Worm (Caenorhabditis elegans): ENCODE results near the gene got-2.2.
A peak's percentile ranks its signal among the peaks of the same experiment; 100 is the strongest.

Gene got-2.2

DNA sequence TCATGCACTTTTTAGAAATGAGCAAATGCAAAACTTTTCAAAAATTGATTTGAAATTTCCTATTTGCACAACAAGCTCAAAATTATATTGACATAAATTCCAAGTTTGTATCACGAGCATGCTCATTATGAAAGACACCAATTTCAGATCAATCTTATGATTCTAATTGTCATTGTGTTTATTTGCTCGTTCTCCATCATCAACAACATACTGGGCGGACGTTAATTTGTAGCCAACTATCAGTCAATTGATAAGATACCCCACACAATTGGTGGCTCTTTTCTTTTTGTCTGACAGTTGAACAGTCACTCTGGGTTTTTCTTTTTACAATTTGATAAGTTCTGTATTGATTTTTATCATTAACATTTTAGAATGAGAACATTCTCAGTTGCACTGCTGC is 30.9 kb downstream of the got-2.2 start, which contains the start of gene lro-1:
Gene lro-1, plus strand, starts transcription at position 372 of the 400 bp plus-strand sequence.
- TF ChIP-seq pqm-1 (tag; optimal IDR thresholded peaks at IDR 0.05), result peak; percentile 88
- peak; percentile 40 for TF ChIP-seq jun-1 (tag; optimal IDR thresholded peaks at IDR 0.05)
- no peak for TF ChIP-seq ceh-28 (tag; optimal IDR thresholded peaks at IDR 0.05)
- TF ChIP-seq fkh-2 (tag; optimal IDR thresholded peaks at IDR 0.05), result no peak
- TF ChIP-seq elt-2 (tag; optimal IDR thresholded peaks at IDR 0.05), result peak; percentile 94
- TF ChIP-seq pha-4 (tag; optimal IDR thresholded peaks at IDR 0.05), result peak; percentile 37
- TF ChIP-seq skn-1 (tag; optimal IDR thresholded peaks at IDR 0.05), result peak; percentile 76
- no peak for TF ChIP-seq egl-27 (tag; optimal IDR thresholded peaks at IDR 0.05)

DNA sequence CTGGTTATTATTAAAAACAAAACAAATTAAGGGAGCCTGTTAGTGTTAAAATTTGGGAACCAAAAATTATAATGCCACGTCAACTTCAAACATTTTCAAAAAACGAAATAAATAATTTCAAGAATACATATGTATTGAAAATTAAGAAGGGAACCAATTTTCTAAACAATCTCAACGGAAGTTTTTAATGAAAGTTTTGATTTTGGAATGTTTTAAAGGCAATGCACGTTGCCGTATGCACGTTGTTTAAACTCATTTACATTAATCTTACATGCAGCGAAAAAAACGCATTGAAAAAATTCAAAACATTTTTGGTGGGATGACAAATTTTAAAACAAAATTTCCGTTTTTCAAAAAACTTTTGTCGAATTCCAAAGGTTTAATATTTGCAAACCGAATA is 33.0 kb downstream of the got-2.2 start:
- TF ChIP-seq ceh-9 (tag; optimal IDR thresholded peaks at IDR 0.05) (no peak), nhr-76 (tag; optimal IDR thresholded peaks at IDR 0.05) (no peak), zag-1 (tag; optimal IDR thresholded peaks at IDR 0.05) (no peak)

DNA sequence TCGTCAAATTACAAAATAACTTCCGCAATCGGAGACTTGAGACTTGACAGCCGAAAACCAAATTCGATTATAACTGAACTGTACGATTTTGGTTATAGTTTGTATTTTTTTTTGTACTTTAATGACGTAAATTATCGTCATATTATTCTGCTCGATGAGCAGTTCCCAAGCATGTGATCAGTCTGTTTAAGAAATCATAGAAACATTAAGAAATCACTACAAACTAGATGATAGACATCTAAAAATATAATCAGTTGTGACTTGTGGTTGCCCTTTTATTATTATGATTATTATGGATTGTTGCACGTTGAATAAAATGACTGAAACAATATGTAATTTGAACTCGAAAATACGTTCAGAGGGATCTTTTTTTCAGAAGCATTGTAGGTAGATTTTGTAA is 33.5 kb downstream of the got-2.2 start:
- TF ChIP-seq jun-1 (tag; optimal IDR thresholded peaks at IDR 0.05) (peak; percentile 27), pha-4 (tag; optimal IDR thresholded peaks at IDR 0.05) (peak; percentile 27), nhr-67 (tag; optimal IDR thresholded peaks at IDR 0.05) (no peak), elt-2 (tag; optimal IDR thresholded peaks at IDR 0.05) (peak; percentile 80), pqm-1 (tag; optimal IDR thresholded peaks at IDR 0.05) (peak; percentile 83), lin-15B (tag; optimal IDR thresholded peaks at IDR 0.05) (no peak), R02D3.7 (tag; optimal IDR thresholded peaks at IDR 0.05) (no peak), skn-1 (tag; optimal IDR thresholded peaks at IDR 0.05) (peak; percentile 61), elt-3 (tag; optimal IDR thresholded peaks at IDR 0.05) (no peak), nhr-43 (tag; optimal IDR thresholded peaks at IDR 0.05; ENCODE audit: poor library complexity, severe bottlenecking) (no peak)

DNA sequence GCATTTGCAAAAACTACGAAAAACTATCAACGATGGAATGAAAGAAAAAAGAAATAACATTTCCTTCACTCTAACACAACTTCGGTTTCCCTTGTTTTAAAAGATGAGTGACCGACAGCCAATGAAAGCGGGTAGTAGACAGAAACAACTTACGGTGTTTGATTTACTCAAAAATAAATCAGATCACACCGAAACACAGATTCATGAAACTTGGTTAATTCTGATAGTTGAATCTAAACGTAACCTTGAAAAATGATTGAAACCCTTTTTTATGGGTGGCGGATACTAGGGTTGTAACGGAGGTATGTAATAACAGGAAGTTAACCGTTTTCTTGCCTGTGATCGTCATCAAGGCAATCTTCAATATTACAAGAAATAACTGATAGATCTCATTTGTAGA is 34.6 kb downstream of the got-2.2 start:
- TF ChIP-seq nhr-237 (tag; optimal IDR thresholded peaks at IDR 0.05), result no peak
- TF ChIP-seq nhr-25 (tag; optimal IDR thresholded peaks at IDR 0.05), result peak; percentile 72
- TF ChIP-seq nhr-23 (tag; optimal IDR thresholded peaks at IDR 0.05), result peak; percentile 16
- TF ChIP-seq sea-2 (GFP tag; optimal IDR thresholded peaks at IDR 0.05), result no peak
- TF ChIP-seq mdl-1 (tag; optimal IDR thresholded peaks at IDR 0.05), result no peak
- no peak for TF ChIP-seq fos-1 (tag; optimal IDR thresholded peaks at IDR 0.05)
- TF ChIP-seq hmg-11 (tag; optimal IDR thresholded peaks at IDR 0.05), result no peak
- no peak for TF ChIP-seq ceh-28 (tag; optimal IDR thresholded peaks at IDR 0.05)
- peak; percentile 8 for TF ChIP-seq nfya-1 (tag; optimal IDR thresholded peaks at IDR 0.05; ENCODE audit: insufficient read depth)
- no peak for TF ChIP-seq skn-1 (tag; optimal IDR thresholded peaks at IDR 0.05)
- TF ChIP-seq ZK546.5 (tag; optimal IDR thresholded peaks at IDR 0.05), result no peak
- no peak for TF ChIP-seq lin-15B (tag; optimal IDR thresholded peaks at IDR 0.05)

DNA sequence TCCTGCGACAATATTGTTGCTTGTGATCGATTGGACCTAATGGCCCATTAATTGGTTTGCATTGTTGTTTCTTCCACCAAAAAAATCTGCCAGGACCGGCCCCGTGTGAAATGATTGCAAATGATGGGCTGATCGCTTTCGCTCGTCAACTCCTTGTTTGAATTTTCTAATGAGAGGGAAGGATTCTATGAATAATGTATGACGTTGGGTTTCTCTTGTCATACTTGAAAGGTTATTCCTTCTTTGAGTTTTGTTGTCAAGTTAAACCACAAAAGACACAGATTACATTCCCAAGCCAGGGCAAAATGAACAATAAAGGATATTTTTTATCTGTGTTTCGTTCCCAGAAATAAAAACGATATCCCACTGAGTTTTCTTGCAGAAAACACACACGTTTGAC is 35.9 kb downstream of the got-2.2 start:
- TF ChIP-seq elt-2 (tag; optimal IDR thresholded peaks at IDR 0.05) (no peak), fkh-2 (tag; optimal IDR thresholded peaks at IDR 0.05) (no peak), ceh-82 (tag; optimal IDR thresholded peaks at IDR 0.05) (no peak), eor-1 (tag; optimal IDR thresholded peaks at IDR 0.05) (no peak), fos-1 (tag; optimal IDR thresholded peaks at IDR 0.05) (no peak), aly-2 (tag; optimal IDR thresholded peaks at IDR 0.05) (no peak), zag-1 (tag; optimal IDR thresholded peaks at IDR 0.05) (no peak), nhr-76 (tag; optimal IDR thresholded peaks at IDR 0.05) (no peak), fkh-10 (GFP tag; optimal IDR thresholded peaks at IDR 0.05) (no peak), elt-3 (tag; optimal IDR thresholded peaks at IDR 0.05) (no peak), ceh-16 (tag; optimal IDR thresholded peaks at IDR 0.05) (no peak), skn-1 (tag; optimal IDR thresholded peaks at IDR 0.05) (no peak)

DNA sequence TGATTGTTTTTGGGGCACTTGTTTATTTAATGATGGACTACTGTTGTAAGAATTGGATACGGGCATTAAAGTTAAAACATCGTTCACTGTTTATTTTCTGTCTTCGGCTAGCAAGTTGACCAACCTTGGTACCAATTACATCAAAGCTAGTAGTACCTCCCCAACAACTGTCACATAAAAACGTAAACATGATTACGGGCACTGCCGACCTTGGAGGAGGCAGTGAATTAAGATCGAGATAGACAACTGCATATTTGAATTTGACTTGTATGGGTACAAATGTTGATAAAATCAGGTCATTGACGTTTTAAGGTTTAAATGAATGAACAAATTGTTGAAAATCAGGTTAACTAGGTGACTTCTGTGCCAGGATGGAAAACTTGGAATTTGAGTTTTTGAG is 36.5 kb downstream of the got-2.2 start:
- TF ChIP-seq nhr-237 (tag; optimal IDR thresholded peaks at IDR 0.05), result no peak
- TF ChIP-seq nhr-11 (tag; optimal IDR thresholded peaks at IDR 0.05), result no peak
- TF ChIP-seq nhr-25 (tag; optimal IDR thresholded peaks at IDR 0.05), result peak; percentile 93
- no peak for TF ChIP-seq sea-2 (GFP tag; optimal IDR thresholded peaks at IDR 0.05)
- TF ChIP-seq fos-1 (tag; optimal IDR thresholded peaks at IDR 0.05), result no peak
- TF ChIP-seq lin-15B (tag; optimal IDR thresholded peaks at IDR 0.05), result no peak
- no peak for TF ChIP-seq aly-2 (tag; optimal IDR thresholded peaks at IDR 0.05)
- peak; percentile 53 for TF ChIP-seq elt-1 (tag; optimal IDR thresholded peaks at IDR 0.05)
- TF ChIP-seq nhr-23 (tag; optimal IDR thresholded peaks at IDR 0.05), result peak; percentile 18

All from whole organism, L3 larva.